Fruit fly (Drosophila melanogaster): Measurements from ENCODE around the gene CG7091.

Gene CG7091

DNA sequence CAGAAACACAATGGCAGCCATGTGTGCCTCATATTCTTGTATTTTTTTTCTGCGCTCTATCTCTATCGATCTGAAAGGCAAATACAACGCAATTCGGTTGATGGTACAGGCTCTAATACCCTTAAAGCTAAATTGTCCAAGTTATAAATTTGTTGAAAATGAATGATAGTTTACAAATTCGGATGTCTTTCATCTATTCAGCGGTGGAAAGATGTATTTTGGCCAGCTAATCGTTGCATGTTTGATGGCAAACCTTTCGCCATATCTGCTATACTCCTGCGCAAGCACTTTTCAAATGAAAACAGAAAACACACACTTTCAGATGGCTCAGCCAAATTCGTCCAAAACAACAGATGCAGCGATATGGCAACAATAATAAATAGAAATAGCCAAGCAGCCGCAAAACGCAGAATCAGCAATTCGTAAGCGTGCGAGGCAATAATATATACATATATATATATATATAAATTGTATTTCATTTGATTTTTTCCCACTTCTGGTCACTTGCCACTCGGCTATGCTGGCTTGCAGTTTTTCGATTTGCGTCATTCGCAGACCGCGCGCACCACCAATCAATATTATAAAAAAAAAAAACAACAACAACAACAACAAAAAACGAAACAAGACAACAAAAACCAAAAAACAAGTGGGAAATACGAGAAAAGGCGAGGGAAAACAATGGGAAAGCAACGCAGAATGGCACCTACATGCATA is 36.5 kb downstream of the CG7091 start:
- TF ChIP-seq CG17801 (GFP tag; optimal IDR thresholded peaks at IDR 0.05; ENCODE audit: partially characterized antibody), result no peak

DNA sequence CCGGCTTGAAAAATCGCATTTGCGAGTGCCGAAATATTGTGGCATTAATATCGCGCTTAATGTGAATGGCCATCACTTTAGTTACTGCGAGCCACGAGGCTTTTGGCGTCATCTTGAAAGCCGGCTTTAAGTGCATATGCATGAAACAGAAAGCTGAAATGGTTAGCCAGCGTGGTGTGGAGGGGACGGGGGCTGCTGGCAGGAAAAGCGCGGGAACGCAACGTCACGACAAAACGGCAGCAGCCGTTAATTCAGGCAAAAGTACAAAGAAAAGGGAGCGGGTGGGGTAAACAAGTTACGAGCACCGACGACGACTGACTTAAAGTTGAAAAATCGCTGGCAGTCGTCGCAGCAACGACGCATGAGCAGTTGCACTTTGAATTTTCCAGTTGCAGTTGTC is 37.6 kb downstream of the CG7091 start:
- TF ChIP-seq CG17801 (GFP tag; optimal IDR thresholded peaks at IDR 0.05; ENCODE audit: partially characterized antibody), result no peak

DNA sequence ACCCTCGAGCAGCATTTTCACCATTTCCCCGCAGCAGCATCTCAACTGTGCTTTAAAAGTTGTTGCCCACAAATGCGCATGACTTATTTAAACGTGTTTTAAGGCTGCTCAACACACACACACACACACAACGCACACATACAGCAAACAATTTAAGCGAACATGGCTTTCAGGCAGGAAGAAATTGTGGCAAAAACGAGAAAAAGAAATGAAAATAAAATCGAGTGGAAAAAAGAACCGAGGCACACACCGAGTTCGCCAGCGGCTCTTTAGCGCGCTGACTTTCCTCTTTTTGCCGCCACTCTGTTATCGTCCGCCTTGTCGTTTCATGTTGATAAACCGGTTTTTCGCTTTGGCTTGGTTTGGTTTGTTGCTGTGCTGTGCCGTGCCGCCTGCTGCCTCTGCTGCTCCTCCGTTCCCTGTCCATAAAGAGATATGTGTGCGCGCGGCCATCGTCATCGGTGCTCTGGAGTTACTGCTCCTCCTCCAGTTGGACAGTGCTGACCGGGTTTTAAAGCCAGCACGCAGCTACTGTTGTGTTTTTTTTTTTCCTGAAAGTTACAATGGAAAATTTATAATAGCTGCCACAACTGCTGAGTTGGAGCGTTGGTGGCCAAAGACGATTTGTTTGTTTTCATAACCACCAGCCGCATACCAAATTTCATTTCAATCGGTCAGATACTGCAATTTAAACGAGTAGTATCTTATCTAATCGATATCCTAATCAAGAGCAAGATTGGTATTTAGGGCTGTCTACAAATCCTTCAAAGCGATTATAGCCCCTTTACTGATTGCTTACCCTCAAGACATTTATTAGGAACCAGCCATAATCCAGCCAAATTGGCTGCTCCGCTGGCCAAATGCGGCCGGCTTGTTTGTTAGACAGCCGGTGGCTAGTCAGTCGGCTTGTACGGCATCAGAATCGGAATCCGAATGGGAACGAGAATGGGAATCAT is 38.3 kb downstream of the CG7091 start:
- no peak for TF ChIP-seq CG17801 (GFP tag; optimal IDR thresholded peaks at IDR 0.05; ENCODE audit: partially characterized antibody)

- TF ChIP-seq CG17801 (GFP tag; optimal IDR thresholded peaks at IDR 0.05; ENCODE audit: partially characterized antibody), result no peak
Measured at dm6 chr3R:13017623-13018036, 39.8 kb downstream of the CG7091 start.

- TF ChIP-seq CG17801 (GFP tag; optimal IDR thresholded peaks at IDR 0.05; ENCODE audit: partially characterized antibody), result no peak
Measured at dm6 chr3R:13018284-13018900, 40.6 kb downstream of the CG7091 start.

DNA sequence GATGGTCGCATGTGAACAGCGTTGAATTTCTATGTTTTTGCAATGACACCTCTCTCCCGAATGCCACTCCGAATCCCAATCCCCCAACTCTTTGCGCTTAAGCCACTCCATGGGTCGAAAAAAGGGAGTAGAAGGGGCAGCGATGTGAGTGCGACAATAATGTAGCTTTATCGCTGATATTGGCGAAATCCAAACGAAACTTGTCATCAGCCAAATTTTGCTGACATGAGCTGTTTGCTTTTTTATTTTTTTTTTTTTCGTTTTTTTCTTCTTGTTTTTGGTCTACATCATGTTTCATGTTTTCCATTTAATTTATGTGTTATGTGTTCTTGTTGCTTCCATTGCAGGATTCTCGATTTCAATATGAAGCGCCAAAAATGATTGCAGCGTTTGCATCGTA is 41.2 kb downstream of the CG7091 start:
- peak; percentile 18 for TF ChIP-seq CG17801 (GFP tag; optimal IDR thresholded peaks at IDR 0.05; ENCODE audit: partially characterized antibody)
